Fruit fly (Drosophila melanogaster) whole organism, embryonic: ENCODE measurements around the gene CG7889.

Source experiments
- Bdp1 ChIP-seq: fragments of 200-800 bp; sonication (Bioruptor generic); optimal IDR thresholded peaks from 3 replicates; lab custom pipeline; 2016; ENCODE audit warnings: missing biosample characterization, missing genetic modification characterization
- CG10209 ChIP-seq: fragments of 200-800 bp; sonication (Bioruptor generic); optimal IDR thresholded peaks from 3 replicates; lab custom pipeline; 2017; ENCODE audit warnings: missing biosample characterization, mild to moderate bottlenecking, missing genetic modification characterization, missing genetic modification reagents
- CG11247 ChIP-seq: fragments of 200-800 bp; sonication (Bioruptor generic); IDR thresholded peaks from 2 replicates; pipeline ENCODE4 v1.3.6; 2022; ENCODE audit warnings: missing biosample characterization, missing genetic modification characterization
- CG11695 ChIP-seq: fragments of 200-800 bp; sonication (Bioruptor generic); IDR thresholded peaks from 3 replicates; pipeline ENCODE4 v1.3.6; 2022; ENCODE audit warnings: missing biosample characterization, missing genetic modification characterization
- CG14014 ChIP-seq: fragments of 200-800 bp; sonication (Bioruptor generic); IDR thresholded peaks from 2 replicates; pipeline ENCODE4 v1.3.6; 2022; ENCODE audit warnings: missing biosample characterization, missing genetic modification characterization
- CG15514 ChIP-seq: fragments of 200-800 bp; sonication (Bioruptor generic); optimal IDR thresholded peaks from 3 replicates; lab custom pipeline; 2017; ENCODE audit warnings: missing biosample characterization, missing genetic modification characterization, mild to moderate bottlenecking, moderate library complexity, missing genetic modification reagents
- CG17359 ChIP-seq: fragments of 200-800 bp; sonication (Bioruptor generic); optimal IDR thresholded peaks from 3 replicates; lab custom pipeline; 2018; ENCODE audit warnings: missing biosample characterization, mild to moderate bottlenecking, missing genetic modification characterization, moderate library complexity
- CG18619 ChIP-seq: fragments of 200-800 bp; sonication (Bioruptor generic); optimal IDR thresholded peaks from 3 replicates; lab custom pipeline; 2017; ENCODE audit warnings: missing biosample characterization, mild to moderate bottlenecking, missing genetic modification characterization
- CG2120 ChIP-seq: fragments of 200-800 bp; sonication (Bioruptor generic); optimal IDR thresholded peaks from 3 replicates; lab custom pipeline; 2016; ENCODE audit warnings: missing biosample characterization, missing genetic modification characterization
- CG30403 ChIP-seq: fragments of 200-800 bp; sonication (Bioruptor generic); optimal IDR thresholded peaks from 3 replicates; lab custom pipeline; 2016; ENCODE audit warnings: missing biosample characterization, missing genetic modification characterization
- CG4424 ChIP-seq: fragments of 200-800 bp; sonication (Bioruptor generic); optimal IDR thresholded peaks from 3 replicates; lab custom pipeline; 2016; ENCODE audit warnings: missing biosample characterization, missing genetic modification characterization
- CG6854 ChIP-seq: fragments of 200-800 bp; sonication (Bioruptor generic); optimal IDR thresholded peaks from 3 replicates; lab custom pipeline; 2017; ENCODE audit warnings: missing biosample characterization, mild to moderate bottlenecking, missing genetic modification characterization
- CG7556 ChIP-seq: fragments of 200-800 bp; sonication (Bioruptor generic); optimal IDR thresholded peaks from 2 replicates; lab custom pipeline; 2017; ENCODE audit warnings: missing biosample characterization, mild to moderate bottlenecking, missing genetic modification characterization
- CG8290 ChIP-seq, 3 experiments: fragments of 200-800 bp; sonication (Bioruptor generic); optimal IDR thresholded peaks; 2 replicates each; lab custom pipeline; 2016 to 2019; ENCODE audit warnings: missing biosample characterization in 3 of 3, missing genetic modification characterization in 3 of 3, mild to moderate bottlenecking in 2 of 3, moderate library complexity in 1 of 3
- CG8478 ChIP-seq: fragments of >200 bp; optimal IDR thresholded peaks from 2 replicates; lab custom pipeline; 2018
- CG9437 ChIP-seq: fragments of 200-800 bp; sonication (Bioruptor generic); optimal IDR thresholded peaks from 2 replicates; lab custom pipeline; 2018; ENCODE audit warnings: missing biosample characterization, mild to moderate bottlenecking, missing genetic modification characterization
- Deaf1 ChIP-seq: fragments of 200-800 bp; optimal IDR thresholded peaks from 3 replicates; lab custom pipeline; 2019; ENCODE audit warnings: missing biosample characterization, mild to moderate bottlenecking, missing genetic modification characterization, moderate library complexity
- Ets65A ChIP-seq: fragments of 200-800 bp; sonication (Bioruptor generic); peaks from one replicate; lab custom pipeline; 2016; ENCODE audit warnings: missing biosample characterization, missing genetic modification characterization
- Fer1 ChIP-seq: fragments of 200-800 bp; sonication (Bioruptor generic); optimal IDR thresholded peaks from 2 replicates; lab custom pipeline; 2017; ENCODE audit warnings: missing biosample characterization, mild to moderate bottlenecking, missing genetic modification characterization
- HLH4C ChIP-seq: fragments of 200-800 bp; sonication (Bioruptor generic); IDR thresholded peaks from 3 replicates; pipeline ENCODE4 v1.3.6; 2022; ENCODE audit warnings: missing biosample characterization, missing genetic modification characterization; ENCODE audit not compliant: partially characterized antibody
- HmgZ ChIP-seq: fragments of 200-800 bp; sonication (Bioruptor generic); optimal IDR thresholded peaks from 2 replicates; lab custom pipeline; 2018; ENCODE audit warnings: missing biosample characterization, mild to moderate bottlenecking, missing genetic modification characterization
- MTF-1 ChIP-seq: fragments of 200-800 bp; sonication (Bioruptor generic); optimal IDR thresholded peaks from 2 replicates; lab custom pipeline; 2018; ENCODE audit warnings: missing biosample characterization, mild to moderate bottlenecking, missing genetic modification characterization, borderline replicate concordance
- Med ChIP-seq: fragments of 200-800 bp; sonication (Bioruptor generic); peaks from one replicate; lab custom pipeline; 2016; ENCODE audit warnings: missing biosample characterization, missing genetic modification characterization, mild to moderate bottlenecking, inconsistent platforms, moderate library complexity
- Meics ChIP-seq: fragments of 200-800 bp; sonication (Bioruptor generic); optimal IDR thresholded peaks from 2 replicates; lab custom pipeline; 2017; ENCODE audit warnings: missing biosample characterization, mild to moderate bottlenecking, missing genetic modification characterization
- Optix ChIP-seq: fragments of 200-800 bp; sonication (Bioruptor generic); IDR thresholded peaks from 3 replicates; pipeline ENCODE4 v1.3.6; 2022; ENCODE audit warnings: missing biosample characterization, missing genetic modification characterization
- Pdp1 ChIP-seq, 2 experiments: fragments of 200-800 bp; sonication (Bioruptor generic); optimal IDR thresholded peaks; 3 replicates each; lab custom pipeline; 2016; ENCODE audit warnings: missing biosample characterization in 2 of 2, missing genetic modification characterization in 2 of 2, mild to moderate bottlenecking in 1 of 2, moderate library complexity in 1 of 2
- Ssrp ChIP-seq: fragments of 200-800 bp; sonication (Bioruptor generic); optimal IDR thresholded peaks from 2 replicates; lab custom pipeline; 2018; ENCODE audit warnings: missing biosample characterization, mild to moderate bottlenecking, missing genetic modification characterization, moderate library complexity
- Xbp1 ChIP-seq: fragments of 200-800 bp; sonication (Bioruptor generic); optimal IDR thresholded peaks from 3 replicates; lab custom pipeline; 2016; ENCODE audit warnings: missing biosample characterization, mild to moderate bottlenecking, missing genetic modification characterization
- ato ChIP-seq: fragments of 200-800 bp; sonication (Bioruptor generic); IDR thresholded peaks from 2 replicates; pipeline ENCODE4 v1.3.6; 2022; ENCODE audit warnings: missing biosample characterization, missing genetic modification characterization; ENCODE audit not compliant: partially characterized antibody
- bigmax ChIP-seq: fragments of 200-800 bp; sonication (Bioruptor generic); optimal IDR thresholded peaks from 2 replicates; lab custom pipeline; 2018; ENCODE audit warnings: missing biosample characterization, mild to moderate bottlenecking, missing genetic modification characterization
- ci ChIP-seq: fragments of 200-800 bp; sonication (Bioruptor generic); IDR thresholded peaks from 3 replicates; pipeline ENCODE4 v1.3.6; 2022; ENCODE audit warnings: missing biosample characterization, missing genetic modification characterization
- cwo ChIP-seq: fragments of 200-800 bp; sonication (Bioruptor generic); optimal IDR thresholded peaks from 3 replicates; lab custom pipeline; 2017; ENCODE audit warnings: missing biosample characterization, missing genetic modification characterization, mild to moderate bottlenecking, moderate library complexity, missing genetic modification reagents
- dysf ChIP-seq: fragments of 200-800 bp; sonication (Bioruptor generic); IDR thresholded peaks from 3 replicates; pipeline ENCODE4 v1.3.6; 2022; ENCODE audit warnings: missing biosample characterization, missing genetic modification characterization
- ewg ChIP-seq: fragments of 200-800 bp; sonication (Bioruptor generic); optimal IDR thresholded peaks from 3 replicates; lab custom pipeline; 2017; ENCODE audit warnings: mild to moderate bottlenecking, missing biosample characterization, missing genetic modification reagents, missing genetic modification characterization
- gcm2 ChIP-seq: fragments of 200-800 bp; sonication (Bioruptor generic); optimal IDR thresholded peaks from 2 replicates; lab custom pipeline; 2016; ENCODE audit warnings: missing biosample characterization, missing genetic modification characterization
- lilli ChIP-seq: fragments of 200-800 bp; sonication (Bioruptor generic); optimal IDR thresholded peaks from 3 replicates; lab custom pipeline; 2016; ENCODE audit warnings: missing biosample characterization, missing genetic modification characterization
- nerfin-1 ChIP-seq: fragments of 200-800 bp; sonication (Bioruptor generic); optimal IDR thresholded peaks from 3 replicates; lab custom pipeline; 2019; ENCODE audit warnings: missing biosample characterization, mild to moderate bottlenecking, missing genetic modification characterization, moderate library complexity
- nmo ChIP-seq: fragments of 200-800 bp; sonication (Bioruptor generic); optimal IDR thresholded peaks from 2 replicates; lab custom pipeline; 2018; ENCODE audit warnings: missing biosample characterization, mild to moderate bottlenecking, missing genetic modification characterization, moderate library complexity
- pan ChIP-seq, 4 experiments: fragments of >200 bp in 3 of 4; fragments of 200-800 bp in 1 of 4; sonication (Bioruptor generic) in 1 of 4; optimal IDR thresholded peaks in 3 of 4; IDR thresholded peaks in 1 of 4; 2 replicates each; pipeline versions ENCODE4 v1.3.6 to Lab custom; 2017 to 2022; ENCODE audit warnings: missing biosample characterization in 2 of 4, missing genetic modification characterization in 2 of 4, mixed read lengths in 1 of 4
- pb ChIP-seq: fragments of 200-800 bp; sonication (Bioruptor generic); optimal IDR thresholded peaks from 3 replicates; lab custom pipeline; 2016; ENCODE audit warnings: missing biosample characterization, missing genetic modification characterization
- pfk ChIP-seq: fragments of 200-800 bp; sonication (Bioruptor generic); optimal IDR thresholded peaks from 2 replicates; lab custom pipeline; 2018; ENCODE audit warnings: missing biosample characterization, mild to moderate bottlenecking, missing genetic modification characterization, moderate library complexity
- phol ChIP-seq: fragments of 200-800 bp; sonication (Bioruptor generic); optimal IDR thresholded peaks from 3 replicates; lab custom pipeline; 2018; ENCODE audit warnings: missing biosample characterization, mild to moderate bottlenecking, missing genetic modification characterization, moderate library complexity
- row ChIP-seq: fragments of 200-800 bp; sonication (Bioruptor generic); IDR thresholded peaks from 3 replicates; pipeline ENCODE4 v1.3.6; 2022; ENCODE audit warnings: missing biosample characterization, missing genetic modification characterization
- sens ChIP-seq: fragments of 200-800 bp; sonication (Bioruptor generic); peaks from one replicate; lab custom pipeline; 2016; ENCODE audit warnings: missing biosample characterization, missing genetic modification characterization
- slbo ChIP-seq: fragments of 200-800 bp; sonication (Bioruptor generic); IDR thresholded peaks from 2 replicates; pipeline ENCODE4 v1.3.6; 2022; ENCODE audit warnings: missing biosample characterization, missing genetic modification characterization
- twi ChIP-seq: fragments of 200-800 bp; optimal IDR thresholded peaks from 2 replicates; lab custom pipeline; 2019; ENCODE audit warnings: missing biosample characterization, mild to moderate bottlenecking, missing genetic modification characterization, moderate library complexity
- zf30C ChIP-seq: fragments of 200-800 bp; sonication (Bioruptor generic); optimal IDR thresholded peaks from 3 replicates; lab custom pipeline; 2018; ENCODE audit warnings: missing biosample characterization, mild to moderate bottlenecking, missing genetic modification characterization

CG7889 gene

DNA sequence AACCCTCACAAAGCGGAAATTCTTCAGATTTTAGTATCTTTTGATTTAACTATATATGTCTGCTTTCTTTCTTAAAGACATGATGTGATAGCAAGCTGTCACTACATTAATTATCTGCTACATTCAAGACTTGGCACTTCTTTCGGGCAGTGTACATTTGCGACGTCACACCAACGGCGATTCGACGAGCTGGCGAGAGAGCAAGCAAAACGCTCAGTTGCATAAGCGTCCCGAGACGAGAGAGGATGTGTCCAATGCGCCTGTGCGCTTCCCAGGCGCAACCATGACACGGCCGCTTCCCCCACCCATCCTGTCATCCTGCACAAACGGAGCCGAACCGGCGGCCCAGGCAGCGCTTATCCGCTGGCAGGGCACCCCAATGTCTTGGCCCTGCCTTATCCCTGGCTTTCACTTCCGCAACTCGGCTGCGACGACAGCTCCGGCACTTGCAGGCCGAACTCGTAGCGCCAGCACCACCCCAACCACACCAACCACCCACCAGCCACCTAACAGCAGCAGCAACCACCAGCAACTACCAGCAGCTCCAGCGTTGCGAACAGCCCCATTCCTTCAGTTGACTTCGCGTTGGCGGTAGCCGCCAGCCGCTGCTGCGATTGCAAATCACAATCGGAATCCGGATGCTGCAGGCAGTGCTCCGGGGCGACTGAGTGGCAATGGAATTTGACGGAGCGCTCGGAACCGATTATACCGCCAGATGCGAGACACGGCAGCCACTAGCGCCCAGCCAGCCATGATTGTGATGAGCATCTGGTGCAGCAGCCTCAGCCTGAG lies 5.2 kb downstream of the CG7889 start, which contains the start of gene Hs3st-B:
Gene Hs3st-B (plus strand): TSS at position 214 of the 792 bp plus-strand sequence.
- peak; percentile 34 for TF ChIP-seq Xbp1 (GFP tag; lab: Kevin White, UChicago)
- 0 out of 3 replicates have a peak, but pooled peaks have one; percentile 24 for TF ChIP-seq row
- no peak for TF ChIP-seq CG11247 (GFP tag; lab: Robert Waterston, UW)
- no peak for TF ChIP-seq bigmax (GFP tag; lab: Kevin White, UChicago)
- TF ChIP-seq CG17359, result peak; percentile 19
- peak; percentile 50 for TF ChIP-seq Meics (GFP tag; lab: Kevin White, UChicago)
- TF ChIP-seq ci (GFP tag; lab: Robert Waterston, UW), result peak; percentile 6; the same call in 1 of the 3 replicates
- TF ChIP-seq pb, result no peak
- TF ChIP-seq slbo (GFP tag; lab: Robert Waterston, UW), result 0 out of 2 replicates have a peak, but pooled peaks have one; percentile 31
- TF ChIP-seq CG6854 (GFP tag; lab: Kevin White, UChicago), result peak; percentile 12
- 0 out of 3 replicates have a peak, but pooled peaks have one; percentile 24 for TF ChIP-seq HLH4C
- peak; percentile 26 for TF ChIP-seq CG9437 (GFP tag; lab: Kevin White, UChicago)
- TF ChIP-seq gcm2, result no peak
- peak; percentile 65 for TF ChIP-seq CG7556 (GFP tag; lab: Kevin White, UChicago)
- TF ChIP-seq nmo, result peak; percentile 27
- peak; percentile 48 for TF ChIP-seq Deaf1 (tag; lab: Kevin White, UChicago)
- no peak for TF ChIP-seq Bdp1 (GFP tag; lab: Kevin White, UChicago)
- TF ChIP-seq ewg (GFP tag; lab: Kevin White, UChicago), result peak; percentile 59
- TF ChIP-seq CG11695 (GFP tag; lab: Robert Waterston, UW), result 0 out of 3 replicates have a peak, but pooled peaks have one; percentile 40
- TF ChIP-seq ato (GFP tag; lab: Robert Waterston, UW), result no peak
- peak; percentile 32 for TF ChIP-seq CG2120 (GFP tag; lab: Kevin White, UChicago)
- TF ChIP-seq lilli (GFP tag; lab: Kevin White, UChicago), result peak; percentile 24
- TF ChIP-seq Optix (GFP tag; lab: Robert Waterston, UW), result 0 out of 3 replicates have a peak, but pooled peaks have one; percentile 27
- TF ChIP-seq Ets65A (GFP tag; lab: Kevin White, UChicago), result peak; percentile 87
- TF ChIP-seq Pdp1 (GFP tag; optimal IDR thresholded peaks at IDR 0.05; lab: Kevin White, UChicago), result peak in 1 of 2 experiments; percentile 89
- TF ChIP-seq CG30403 (GFP tag; lab: Kevin White, UChicago), result peak; percentile 29
- TF ChIP-seq pfk (GFP tag; lab: Kevin White, UChicago), result no peak
- peak; percentile 11 for TF ChIP-seq CG10209 (GFP tag; lab: Kevin White, UChicago)
- peak; percentile 5 for TF ChIP-seq CG4424 (GFP tag; lab: Kevin White, UChicago)
- TF ChIP-seq zf30C, result peak; percentile 61
- TF ChIP-seq MTF-1 (GFP tag; lab: Kevin White, UChicago), result no peak
- no peak for TF ChIP-seq pan (optimal IDR thresholded peaks at IDR 0.05; lab: Kevin White, UChicago)
- peak in 1 of 2 experiments; percentile 32 for TF ChIP-seq pan (GFP tag; optimal IDR thresholded peaks at IDR 0.05 in 1 of 2, IDR thresholded peaks at IDR 0.05 in 1 of 2)
- TF ChIP-seq CG18619 (GFP tag; lab: Kevin White, UChicago), result peak; percentile 26
- TF ChIP-seq dysf (GFP tag; lab: Robert Waterston, UW), result 0 out of 3 replicates have a peak, but pooled peaks have one; percentile 27
- no peak for TF ChIP-seq twi (tag; lab: Kevin White, UChicago)
- peak; percentile 22 for TF ChIP-seq Ssrp (tag; lab: Kevin White, UChicago)
- TF ChIP-seq HmgZ (tag; lab: Kevin White, UChicago), result peak; percentile 12
- TF ChIP-seq CG8478 (lab: Kevin White, UChicago), result no peak
- peak; percentile 81 for TF ChIP-seq nerfin-1 (tag; lab: Kevin White, UChicago)
- TF ChIP-seq CG15514 (GFP tag; lab: Kevin White, UChicago), result peak; percentile 2
- TF ChIP-seq cwo (GFP tag; lab: Kevin White, UChicago), result peak; percentile 32
- TF ChIP-seq sens (GFP tag; lab: Kevin White, UChicago), result peak; percentile 69
- peak; percentile 59 for TF ChIP-seq Fer1 (GFP tag; lab: Kevin White, UChicago)
- TF ChIP-seq Med (GFP tag; lab: Kevin White, UChicago), result peak; percentile 78
- no peak; the same call in 1 of the 2 replicates for TF ChIP-seq CG14014 (GFP tag; lab: Robert Waterston, UW)
- TF ChIP-seq phol (tag; lab: Kevin White, UChicago), result peak; percentile 25
- TF ChIP-seq CG8290 (GFP tag; optimal IDR thresholded peaks at IDR 0.05; lab: Kevin White, UChicago), result no peak
- peak in 1 of 2 experiments; percentile 46 for TF ChIP-seq CG8290 (tag; optimal IDR thresholded peaks at IDR 0.05; lab: Kevin White, UChicago)
